Worm (Caenorhabditis elegans) whole organism, L4 larva: Measurements from ENCODE around the gene sftd-3.

ENCODE experiments used
- aha-1 ChIP-seq: fragments of 150-350 bp; peaks from one replicate; lab custom pipeline; 2014; ENCODE audit warnings: missing biosample characterization, missing genetic modification characterization
- fos-1 ChIP-seq: fragments of 150-350 bp; optimal IDR thresholded peaks from 2 replicates; lab custom pipeline; 2014; ENCODE audit warnings: missing biosample characterization, missing genetic modification characterization
- hmg-1.1 ChIP-seq: fragments of 200-800 bp; sonication (Bioruptor generic); IDR thresholded peaks from 2 replicates; pipeline ENCODE4 v1.3.6; 2022; ENCODE audit warnings: missing genetic modification reagents, missing genetic modification characterization, missing compliant biosample characterization
- lsy-2 ChIP-seq, 2 experiments: fragments of 150-350 bp in 1 of 2; sonication (generic microtip) in 1 of 2; optimal IDR thresholded peaks; 2 replicates each; lab custom pipeline; 2014 to 2017; ENCODE audit warnings: missing biosample characterization in 2 of 2, missing genetic modification characterization in 2 of 2
- snpc-4 ChIP-seq: fragments of 150-350 bp; optimal IDR thresholded peaks from 2 replicates; lab custom pipeline; 2014; ENCODE audit warnings: missing biosample characterization, missing genetic modification characterization
- unc-39 ChIP-seq: sonication (generic microtip); optimal IDR thresholded peaks from 2 replicates; lab custom pipeline; 2017; ENCODE audit warnings: missing biosample characterization, missing genetic modification characterization
- unc-62 ChIP-seq, 3 experiments: fragments of 150-350 bp in 1 of 3; sonication (generic microtip); optimal IDR thresholded peaks in 2 of 3; peaks in 1 of 3; 1 replicate in 1 of 3; 2 replicates in 2 of 3; lab custom pipeline; 2014 to 2017; ENCODE audit warnings: missing biosample characterization in 3 of 3, missing genetic modification characterization in 3 of 3, missing genetic modification reagents in 3 of 3, missing genotype in 1 of 3

- TF ChIP-seq snpc-4 (no peak), aha-1 (tag; lab: Kevin White, UChicago) (no peak), lsy-2 (tag; optimal IDR thresholded peaks at IDR 0.05; lab: Kevin White, UChicago) (no peak), unc-62 (GFP tag; optimal IDR thresholded peaks at IDR 0.05 in 1 of 2; lab: Kevin White, UChicago) (no peak), unc-62 (tag; optimal IDR thresholded peaks at IDR 0.05; lab: Kevin White, UChicago) (no peak), hmg-1.1 (no peak), fos-1 (tag; lab: Kevin White, UChicago) (no peak), unc-39 (no peak)
Observed at ce11 chrII:8964049-8964448, at the start of gene sftd-3.
